Fruit fly (Drosophila melanogaster): ENCODE measurements around the gene CG14106.
A peak's percentile ranks its signal among the peaks of the same experiment; 100 is the strongest.

DNA sequence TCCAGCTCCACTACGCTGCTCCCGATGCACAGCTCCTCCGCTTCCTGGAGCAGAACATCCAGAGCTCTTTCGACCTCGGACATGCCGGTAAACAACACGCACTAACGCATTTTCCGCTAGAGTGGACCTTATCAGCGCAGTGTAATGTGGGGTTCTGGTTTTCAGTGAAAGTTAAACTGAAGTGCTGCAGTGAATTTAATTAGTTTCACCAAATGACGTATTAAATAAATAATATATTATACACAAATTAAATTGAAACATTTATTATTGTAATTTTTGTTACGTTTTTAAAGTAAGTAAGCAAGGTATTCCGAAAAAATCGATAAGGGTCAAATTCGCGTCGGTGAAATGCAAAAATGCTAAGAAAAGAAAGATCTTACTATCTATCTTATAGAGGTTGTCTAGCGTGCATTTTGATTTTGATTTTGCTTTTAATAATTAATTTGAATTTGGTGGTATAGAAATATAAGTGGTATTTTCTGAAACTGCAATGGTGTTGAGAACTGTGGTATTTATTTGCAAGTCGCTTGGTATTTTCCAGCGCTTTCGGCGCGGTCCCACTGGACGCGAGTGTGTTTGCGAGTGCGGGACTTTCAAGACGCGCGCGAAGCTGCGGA lies 24.8 kb upstream of the CG14106 start, which contains the start of the genes JMJD7 and CG10738:
- TF ChIP-seq CG10348 (GFP tag; IDR thresholded peaks at IDR 0.05) (no peak), D1 (tag; optimal IDR thresholded peaks at IDR 0.05) (peak; percentile 22), Pif1B (GFP tag; optimal IDR thresholded peaks at IDR 0.05) (peak; percentile 62), CG4496 (GFP tag; IDR thresholded peaks at IDR 0.05) (peak; percentile 85)
